Worm (Caenorhabditis elegans) whole organism, mixed stage, embryonic: ENCODE results near the gene Y39A1A.2.

Experiments used
- bed-3 ChIP-seq: fragments of 200-800 bp; sonication (Bioruptor generic); optimal IDR thresholded peaks from 3 replicates; lab custom pipeline; 2018; ENCODE audit warnings: mild to moderate bottlenecking, missing genetic modification characterization, moderate library complexity, missing compliant biosample characterization
- ceh-83 ChIP-seq: fragments of 200-800 bp; sonication (Bioruptor generic); optimal IDR thresholded peaks from 2 replicates; lab custom pipeline; 2018; ENCODE audit warnings: mild to moderate bottlenecking, missing genetic modification characterization, missing compliant biosample characterization
- ces-1 ChIP-seq: fragments of 150-350 bp; optimal IDR thresholded peaks from 2 replicates; lab custom pipeline; 2014; ENCODE audit warnings: missing biosample characterization, missing genetic modification reagents, missing genetic modification characterization
- lsy-2 ChIP-seq: fragments of 150-350 bp; optimal IDR thresholded peaks from 2 replicates; lab custom pipeline; 2014; ENCODE audit warnings: missing biosample characterization, missing genetic modification characterization
- mep-1 ChIP-seq: fragments of 150-350 bp; optimal IDR thresholded peaks from 2 replicates; lab custom pipeline; 2017; ENCODE audit warnings: missing biosample characterization, missing genetic modification reagents, missing genetic modification characterization, inconsistent platforms
- nhr-237 ChIP-seq: fragments of 150-350 bp; optimal IDR thresholded peaks from 2 replicates; lab custom pipeline; 2014; ENCODE audit warnings: missing biosample characterization, missing genetic modification characterization
- nhr-76 ChIP-seq: sonication (generic microtip); optimal IDR thresholded peaks from 2 replicates; lab custom pipeline; 2017; ENCODE audit warnings: missing biosample characterization, missing genetic modification characterization
- snpc-4 ChIP-seq: fragments of 150-350 bp; optimal IDR thresholded peaks from 2 replicates; lab custom pipeline; 2014; ENCODE audit warnings: missing biosample characterization, missing genetic modification characterization
- unc-120 ChIP-seq: sonication (generic microtip); optimal IDR thresholded peaks from 2 replicates; lab custom pipeline; 2017; ENCODE audit warnings: missing genetic modification characterization, missing compliant biosample characterization; ENCODE audit not compliant: poor library complexity, severe bottlenecking
- unc-62 ChIP-seq: fragments of 150-350 bp; optimal IDR thresholded peaks from 2 replicates; lab custom pipeline; 2014; ENCODE audit warnings: missing biosample characterization, missing genetic modification reagents, missing genetic modification characterization

DNA sequence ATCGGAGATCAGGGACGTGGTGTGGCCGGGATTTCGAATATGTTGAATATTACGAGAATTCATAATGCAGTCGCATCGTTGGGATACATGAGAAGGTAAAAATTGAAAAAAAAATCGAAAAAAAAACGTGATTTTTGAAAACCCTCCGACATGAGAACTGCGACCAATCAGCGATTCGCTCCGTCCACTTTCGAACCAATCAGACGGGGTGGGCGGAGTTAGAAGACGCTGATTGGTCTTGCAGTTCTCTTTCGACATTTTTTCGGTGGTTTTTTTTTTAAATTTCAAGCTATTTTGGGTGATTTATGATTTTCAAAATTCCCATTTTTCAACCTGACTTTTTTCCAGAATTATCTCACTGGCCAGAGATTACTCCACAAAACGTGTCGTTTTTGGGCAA, 34.1 kb downstream of the Y39A1A.2 start:
- TF ChIP-seq lsy-2 (tag; lab: Kevin White, UChicago) (no peak), unc-120 (tag; lab: Kevin White, UChicago) (no peak), unc-62 (GFP tag; lab: Kevin White, UChicago) (no peak), snpc-4 (no peak), nhr-76 (no peak), mep-1 (no peak), nhr-237 (tag; lab: Kevin White, UChicago) (no peak), bed-3 (GFP tag; lab: Kevin White, UChicago) (no peak), ceh-83 (GFP tag; lab: Kevin White, UChicago) (no peak), ces-1 (GFP tag; lab: Kevin White, UChicago) (no peak)
